Worm (Caenorhabditis elegans) whole organism, midembryonic: ENCODE data around the gene C05E11.6.

ENCODE experiments used
- T22C8.4 ChIP-seq: fragments of 200-800 bp; sonication (Bioruptor generic); IDR thresholded peaks from 2 replicates; pipeline ENCODE4 v1.3.6; 2022; ENCODE audit warnings: missing genetic modification characterization, missing compliant biosample characterization
- flt-1 ChIP-seq: fragments of 200-800 bp; sonication (Bioruptor generic); IDR thresholded peaks from 2 replicates; pipeline ENCODE4 v1.3.6; 2022; ENCODE audit warnings: missing genetic modification characterization, missing compliant biosample characterization
- klf-2 ChIP-seq: fragments of 200-800 bp; sonication (Bioruptor generic); conservative IDR thresholded peaks from 2 replicates; pipeline ENCODE4 v1.3.6; 2022; ENCODE audit warnings: missing genetic modification reagents, missing genetic modification characterization, missing compliant biosample characterization
- med-1 ChIP-seq: sonication (generic microtip); optimal IDR thresholded peaks from 2 replicates; lab custom pipeline; 2017; ENCODE audit warnings: missing genetic modification characterization, mild to moderate bottlenecking, missing compliant biosample characterization, antibody characterized with exemption, missing genetic modification reagents; ENCODE audit not compliant: insufficient read depth
- ref-1 ChIP-seq: fragments of 200-800 bp; sonication (Bioruptor generic); conservative IDR thresholded peaks from 2 replicates; pipeline ENCODE4 v1.3.6; 2022; ENCODE audit warnings: missing genetic modification reagents, missing genetic modification characterization, missing compliant biosample characterization
- ztf-23 ChIP-seq: fragments of 200-800 bp; sonication (Bioruptor generic); IDR thresholded peaks from 2 replicates; pipeline ENCODE4 v1.3.6; 2022; ENCODE audit warnings: missing genetic modification reagents, missing genetic modification characterization, missing compliant biosample characterization
- ztf-29 ChIP-seq: fragments of 200-800 bp; sonication (Bioruptor generic); IDR thresholded peaks from 2 replicates; pipeline ENCODE4 v1.3.6; 2022; ENCODE audit warnings: missing genetic modification reagents, missing genetic modification characterization, missing compliant biosample characterization

DNA sequence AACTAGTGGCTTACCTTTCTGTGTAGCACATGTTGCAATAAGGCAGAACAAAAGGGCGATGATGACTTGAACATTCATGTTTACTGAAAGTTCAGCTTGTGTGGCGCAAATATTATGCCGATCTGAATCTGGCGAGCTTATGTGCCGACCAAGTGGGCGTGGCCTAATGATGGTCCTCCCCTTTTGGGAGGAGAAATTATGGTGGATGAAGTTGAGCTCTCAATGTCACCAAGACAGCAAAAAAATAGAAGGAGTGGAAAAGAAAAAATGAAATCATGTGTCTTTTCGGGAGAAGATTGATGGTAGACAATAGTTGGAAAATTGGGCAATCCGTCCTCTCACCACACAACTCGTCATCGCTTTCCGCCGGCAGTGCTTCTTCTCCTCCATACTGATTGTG, 30.3 kb downstream of the C05E11.6 start, which contains the start of gene flp-12:
- TF ChIP-seq ztf-29 (GFP tag; lab: Robert Waterston, UW) (no peak), ztf-23 (no peak), klf-2 (GFP tag; lab: Robert Waterston, UW) (no peak), med-1 (GFP tag; lab: Kevin White, UChicago) (no peak), T22C8.4 (GFP tag; lab: Robert Waterston, UW) (no peak), flt-1 (GFP tag; lab: Robert Waterston, UW) (no peak), ref-1 (GFP tag; lab: Robert Waterston, UW) (no peak)
